Worm (Caenorhabditis elegans) whole organism, L4 larva: ENCODE data around the gene Y57A10A.29.

Source experiments
- F37D6.2 ChIP-seq: sonication (generic microtip); optimal IDR thresholded peaks from 2 replicates; lab custom pipeline; 2016; ENCODE audit warnings: mild to moderate bottlenecking, missing genetic modification characterization, missing compliant biosample characterization
- R02D3.7 ChIP-seq: fragments of 150-350 bp; sonication (generic microtip); optimal IDR thresholded peaks from 3 replicates; lab custom pipeline; 2014; ENCODE audit warnings: missing biosample characterization, missing genetic modification characterization
- T20F7.1 ChIP-seq: fragments of 200-800 bp; sonication (Bioruptor generic); optimal IDR thresholded peaks from 2 replicates; lab custom pipeline; 2018; ENCODE audit warnings: mild to moderate bottlenecking, missing genetic modification characterization, missing compliant biosample characterization
- T26A8.4 ChIP-seq: fragments of 200-800 bp; sonication (Bioruptor generic); IDR thresholded peaks from 2 replicates; pipeline ENCODE4 v1.3.6; 2022; ENCODE audit warnings: missing genetic modification characterization, missing compliant biosample characterization
- Y75B8A.6 ChIP-seq: fragments of 200-800 bp; sonication (Bioruptor generic); IDR thresholded peaks from 2 replicates; pipeline ENCODE4 v1.3.6; 2022; ENCODE audit warnings: missing genetic modification reagents, missing genetic modification characterization, missing compliant biosample characterization
- aha-1 ChIP-seq: fragments of 150-350 bp; peaks from one replicate; lab custom pipeline; 2014; ENCODE audit warnings: missing biosample characterization, missing genetic modification characterization
- ama-1 ChIP-seq: fragments of 150-350 bp; optimal IDR thresholded peaks from 2 replicates; lab custom pipeline; 2014; ENCODE audit warnings: inconsistent platforms, mixed read lengths
- attf-4 ChIP-seq: sonication (generic microtip); optimal IDR thresholded peaks from 3 replicates; lab custom pipeline; 2017; ENCODE audit warnings: missing biosample characterization, missing genetic modification characterization
- ceh-20 ChIP-seq: fragments of 200-800 bp; sonication (Bioruptor generic); IDR thresholded peaks from 2 replicates; pipeline ENCODE4 v1.3.6; 2022; ENCODE audit warnings: missing genetic modification reagents, missing genetic modification characterization, missing compliant biosample characterization
- ceh-28 ChIP-seq: fragments of 150-350 bp; optimal IDR thresholded peaks from 2 replicates; lab custom pipeline; 2014; ENCODE audit warnings: missing biosample characterization, missing genetic modification reagents, missing genetic modification characterization
- daf-16 ChIP-seq, 3 experiments: sonication (generic microtip); optimal IDR thresholded peaks; 2 replicates each; lab custom pipeline; 2016 to 2017; ENCODE audit warnings: missing genetic modification characterization in 3 of 3, missing genetic modification reagents in 3 of 3, mild to moderate bottlenecking in 2 of 3, missing compliant biosample characterization in 2 of 3, missing biosample characterization in 1 of 3, moderate library complexity in 1 of 3
- dve-1 ChIP-seq: sonication (generic microtip); optimal IDR thresholded peaks from 2 replicates; lab custom pipeline; 2017; ENCODE audit warnings: antibody characterized with exemption, mild to moderate bottlenecking, missing genetic modification characterization, missing compliant biosample characterization; ENCODE audit not compliant: insufficient read depth
- egl-27 ChIP-seq: sonication (generic microtip); optimal IDR thresholded peaks from 3 replicates; lab custom pipeline; 2017; ENCODE audit warnings: missing biosample characterization, missing genetic modification reagents, missing genetic modification characterization
- fkh-10 ChIP-seq: fragments of 150-350 bp; optimal IDR thresholded peaks from 2 replicates; lab custom pipeline; 2014; ENCODE audit warnings: missing biosample characterization, missing genetic modification reagents, missing genetic modification characterization
- fos-1 ChIP-seq: fragments of 150-350 bp; optimal IDR thresholded peaks from 2 replicates; lab custom pipeline; 2014; ENCODE audit warnings: missing biosample characterization, missing genetic modification characterization
- hlh-11 ChIP-seq: fragments of 200-800 bp; sonication (Bioruptor generic); optimal IDR thresholded peaks from 2 replicates; lab custom pipeline; 2018; ENCODE audit warnings: mild to moderate bottlenecking, missing genetic modification characterization, missing compliant biosample characterization
- lin-1 ChIP-seq: fragments of 200-800 bp; sonication (Bioruptor generic); IDR thresholded peaks from 2 replicates; pipeline ENCODE4 v1.3.6; 2022; ENCODE audit warnings: missing genetic modification reagents, missing genetic modification characterization, missing compliant biosample characterization
- lin-15B ChIP-seq: fragments of 150-350 bp; sonication (generic microtip); optimal IDR thresholded peaks from 3 replicates; lab custom pipeline; 2014; ENCODE audit warnings: missing biosample characterization, missing genetic modification characterization
- lin-29 ChIP-seq: fragments of 200-800 bp; sonication (Bioruptor generic); IDR thresholded peaks from 2 replicates; pipeline ENCODE4 v1.3.6; 2022; ENCODE audit warnings: missing genetic modification reagents, missing genetic modification characterization, missing compliant biosample characterization
- lsy-2 ChIP-seq, 2 experiments: fragments of 150-350 bp in 1 of 2; sonication (generic microtip) in 1 of 2; optimal IDR thresholded peaks; 2 replicates each; lab custom pipeline; 2014 to 2017; ENCODE audit warnings: missing biosample characterization in 2 of 2, missing genetic modification characterization in 2 of 2
- madf-5 ChIP-seq, 2 experiments: fragments of 200-800 bp; sonication (Bioruptor generic); IDR thresholded peaks; 2 replicates each; pipeline ENCODE4 v1.3.6; 2022; ENCODE audit warnings: missing compliant biosample characterization in 2 of 2, missing genetic modification characterization in 2 of 2
- mdl-1 ChIP-seq, 2 experiments: fragments of 150-350 bp in 1 of 2; sonication (generic microtip) in 1 of 2; optimal IDR thresholded peaks; 2 replicates each; lab custom pipeline; 2014 to 2017; ENCODE audit warnings: missing biosample characterization in 2 of 2, missing genetic modification characterization in 2 of 2
- mxl-2 ChIP-seq: fragments of 200-800 bp; sonication (Bioruptor generic); conservative IDR thresholded peaks from 2 replicates; pipeline ENCODE4 v1.3.6; 2022; ENCODE audit warnings: missing genetic modification reagents, missing genetic modification characterization, missing compliant biosample characterization
- nhr-25 ChIP-seq: sonication (generic microtip); optimal IDR thresholded peaks from 2 replicates; lab custom pipeline; 2017; ENCODE audit warnings: missing genetic modification characterization, mild to moderate bottlenecking, missing compliant biosample characterization, antibody characterized with exemption, moderate library complexity, borderline replicate concordance; ENCODE audit not compliant: insufficient read depth
- nhr-6 ChIP-seq: fragments of 150-350 bp; optimal IDR thresholded peaks from 2 replicates; lab custom pipeline; 2014; ENCODE audit warnings: missing biosample characterization, missing genetic modification characterization
- pqm-1 ChIP-seq: sonication (generic microtip); optimal IDR thresholded peaks from 2 replicates; lab custom pipeline; 2017; ENCODE audit warnings: missing biosample characterization, missing genetic modification characterization
- set-16 ChIP-seq: fragments of 200-800 bp; sonication (Bioruptor generic); IDR thresholded peaks from 2 replicates; pipeline ENCODE4 v1.3.6; 2022; ENCODE audit warnings: missing genetic modification reagents, missing genetic modification characterization, missing compliant biosample characterization
- skn-1 ChIP-seq: fragments of 150-350 bp; optimal IDR thresholded peaks from 2 replicates; lab custom pipeline; 2014; ENCODE audit warnings: missing biosample characterization, missing genetic modification characterization
- spr-1 ChIP-seq: sonication (generic microtip); optimal IDR thresholded peaks from 2 replicates; lab custom pipeline; 2016; ENCODE audit warnings: mild to moderate bottlenecking, missing genetic modification characterization, missing compliant biosample characterization
- tra-1 ChIP-seq: fragments of 200-800 bp; sonication (Bioruptor generic); IDR thresholded peaks from 2 replicates; pipeline ENCODE4 v1.3.6; 2022; ENCODE audit warnings: missing genetic modification reagents, missing genetic modification characterization, missing compliant biosample characterization
- unc-130 ChIP-seq: sonication (generic microtip); optimal IDR thresholded peaks from 2 replicates; lab custom pipeline; 2016; ENCODE audit warnings: missing genetic modification reagents, missing genetic modification characterization, missing compliant biosample characterization
- unc-62 ChIP-seq, 3 experiments: fragments of 150-350 bp in 1 of 3; sonication (generic microtip); optimal IDR thresholded peaks in 2 of 3; peaks in 1 of 3; 1 replicate in 1 of 3; 2 replicates in 2 of 3; lab custom pipeline; 2014 to 2017; ENCODE audit warnings: missing biosample characterization in 3 of 3, missing genetic modification characterization in 3 of 3, missing genetic modification reagents in 3 of 3, missing genotype in 1 of 3
- zfp-3 ChIP-seq: fragments of 200-800 bp; sonication (Bioruptor generic); conservative IDR thresholded peaks from 2 replicates; pipeline ENCODE4 v1.3.6; 2022; ENCODE audit warnings: missing genetic modification reagents, missing genetic modification characterization, missing compliant biosample characterization
- zip-11 ChIP-seq: fragments of 200-800 bp; sonication (Bioruptor generic); IDR thresholded peaks from 2 replicates; pipeline ENCODE4 v1.3.6; 2022; ENCODE audit warnings: missing genetic modification characterization, missing compliant biosample characterization

Y57A10A.29 gene

ce11 chrII:12262567-12262966, 16.8 kb upstream of the Y57A10A.29 start (continued):
- TF ChIP-seq hlh-11 (tag; lab: Kevin White, UChicago) (no peak), tra-1 (GFP tag; lab: Robert Waterston, UW) (no peak), attf-4 (tag; lab: Kevin White, UChicago) (no peak), aha-1 (tag; lab: Kevin White, UChicago) (peak; percentile 51), lin-15B (no peak), zip-11 (GFP tag; lab: Robert Waterston, UW) (no peak), mdl-1 (tag; optimal IDR thresholded peaks at IDR 0.05; lab: Kevin White, UChicago) (no peak), T20F7.1 (GFP tag; lab: Kevin White, UChicago) (no peak), unc-62 (GFP tag; optimal IDR thresholded peaks at IDR 0.05 in 1 of 2; lab: Kevin White, UChicago) (peak in 1 of 2 experiments; percentile 49), unc-62 (tag; optimal IDR thresholded peaks at IDR 0.05; lab: Kevin White, UChicago) (no peak), T26A8.4 (GFP tag; lab: Robert Waterston, UW) (no peak), F37D6.2 (no peak), dve-1 (tag; lab: Kevin White, UChicago) (peak; percentile 39), fkh-10 (GFP tag; lab: Kevin White, UChicago) (no peak), nhr-25 (tag; lab: Kevin White, UChicago) (peak; percentile 78), R02D3.7 (tag; lab: Kevin White, UChicago) (no peak), skn-1 (tag; lab: Kevin White, UChicago) (no peak), ceh-28 (tag; lab: Kevin White, UChicago) (no peak), ceh-20 (no peak), lsy-2 (tag; optimal IDR thresholded peaks at IDR 0.05; lab: Kevin White, UChicago) (peak in 1 of 2 experiments; percentile 7), mxl-2 (GFP tag; lab: Robert Waterston, UW) (no peak), unc-130 (GFP tag; lab: Kevin White, UChicago) (no peak)

ce11 chrII:12263971-12264554, 15.3 kb upstream of the Y57A10A.29 start, which contains the start of gene faxc-1:
Gene faxc-1, plus strand, starts transcription at chrII:12264192.
- TF ChIP-seq aha-1 (tag; lab: Kevin White, UChicago) (peak; percentile 85), ceh-20 (0 out of 2 replicates have a peak, but pooled peaks have one; percentile 29), spr-1 (tag; lab: Kevin White, UChicago) (no peak), zfp-3 (GFP tag; lab: Robert Waterston, UW) (no peak), unc-62 (GFP tag; optimal IDR thresholded peaks at IDR 0.05 in 1 of 2; lab: Kevin White, UChicago) (peak in 1 of 2 experiments; percentile 91), unc-62 (tag; optimal IDR thresholded peaks at IDR 0.05; lab: Kevin White, UChicago) (no peak)

ce11 chrII:12264847-12265246, 14.5 kb upstream of the Y57A10A.29 start:
- TF ChIP-seq aha-1 (tag; lab: Kevin White, UChicago): peak; percentile 19
- no peak for TF ChIP-seq F37D6.2
- TF ChIP-seq lin-29 (GFP tag; lab: Robert Waterston, UW): no peak
- 0 out of 4 replicates have a peak, but pooled peaks of 1 of the 2 experiments have one; percentile 38 for TF ChIP-seq madf-5 (GFP tag; IDR thresholded peaks at IDR 0.05; lab: Robert Waterston, UW)
- TF ChIP-seq T26A8.4 (GFP tag; lab: Robert Waterston, UW): no peak
- TF ChIP-seq ama-1 (lab: Kevin White, UChicago): no peak
- peak; percentile 68; the same call in 1 of the 2 replicates for TF ChIP-seq set-16 (GFP tag; lab: Robert Waterston, UW)
- TF ChIP-seq nhr-6 (tag; lab: Kevin White, UChicago): no peak
- TF ChIP-seq Y75B8A.6: no peak
- TF ChIP-seq pqm-1 (tag; lab: Kevin White, UChicago): no peak
- TF ChIP-seq, all 104 proteins: peak for 3

- TF ChIP-seq egl-27 (tag; lab: Kevin White, UChicago): no peak
- no peak for TF ChIP-seq lin-1 (GFP tag; lab: Robert Waterston, UW)
- no peak for TF ChIP-seq fos-1 (tag; lab: Kevin White, UChicago)
- TF ChIP-seq hlh-11 (tag; lab: Kevin White, UChicago): no peak
- no peak for TF ChIP-seq daf-16 (GFP tag; optimal IDR thresholded peaks at IDR 0.05; lab: Kevin White, UChicago)
- TF ChIP-seq daf-16 (tag; optimal IDR thresholded peaks at IDR 0.05; lab: Kevin White, UChicago): no peak
These were observed 13.2 kb upstream of the Y57A10A.29 start, which contains the start of gene tric-1B.1 for ce11 chrII:12266145-12266544. Gene tric-1B.1, minus strand, starts transcription at chrII:12266245.
